Fruit fly (Drosophila melanogaster) whole organism, prepupa: Measurements from ENCODE around the gene CG34310.

Source experiments
- Blimp-1 ChIP-seq: fragments of 200-800 bp; sonication (Bioruptor generic); optimal IDR thresholded peaks from 3 replicates; lab custom pipeline; 2017; ENCODE audit warnings: missing biosample characterization, missing genetic modification characterization, mild to moderate bottlenecking, moderate library complexity, missing genetic modification reagents
- CG10631 ChIP-seq: fragments of 200-800 bp; sonication (Bioruptor generic); optimal IDR thresholded peaks from 2 replicates; lab custom pipeline; 2016; ENCODE audit warnings: missing biosample characterization, missing genetic modification characterization
- CG10669 ChIP-seq: fragments of 200-800 bp; sonication (Bioruptor generic); optimal IDR thresholded peaks from 3 replicates; lab custom pipeline; 2018; ENCODE audit warnings: missing biosample characterization, mild to moderate bottlenecking, missing genetic modification characterization, moderate library complexity
- CG11294 ChIP-seq: fragments of 200-800 bp; sonication (Bioruptor generic); IDR thresholded peaks from 2 replicates; pipeline ENCODE4 v1.3.6; 2022; ENCODE audit warnings: missing biosample characterization, missing genetic modification characterization
- CG11762 ChIP-seq: fragments of 200-800 bp; sonication (Bioruptor generic); optimal IDR thresholded peaks from 3 replicates; lab custom pipeline; 2016; ENCODE audit warnings: missing biosample characterization, missing genetic modification characterization; ENCODE audit not compliant: insufficient read depth
- CG11902 ChIP-seq: fragments of 200-800 bp; sonication (Bioruptor generic); optimal IDR thresholded peaks from 3 replicates; lab custom pipeline; 2016; ENCODE audit warnings: missing biosample characterization, missing genetic modification characterization
- CG15336 ChIP-seq: fragments of 200-800 bp; sonication (Bioruptor generic); IDR thresholded peaks from 2 replicates; pipeline ENCODE4 v1.3.6; 2022; ENCODE audit warnings: missing biosample characterization, missing genetic modification characterization
- CG16779 ChIP-seq: fragments of 200-800 bp; sonication (Bioruptor generic); optimal IDR thresholded peaks from 3 replicates; lab custom pipeline; 2017; ENCODE audit warnings: missing biosample characterization, mild to moderate bottlenecking, missing genetic modification characterization
- CG31627 ChIP-seq: fragments of 200-800 bp; sonication (Bioruptor generic); optimal IDR thresholded peaks from 3 replicates; lab custom pipeline; 2016; ENCODE audit warnings: missing biosample characterization, missing genetic modification characterization
- CG32006 ChIP-seq: fragments of 200-800 bp; sonication (Bioruptor generic); optimal IDR thresholded peaks from 3 replicates; lab custom pipeline; 2017; ENCODE audit warnings: missing biosample characterization, mild to moderate bottlenecking, missing genetic modification characterization
- CG34406 ChIP-seq: fragments of 200-800 bp; sonication (Bioruptor generic); optimal IDR thresholded peaks from 3 replicates; lab custom pipeline; 2016; ENCODE audit warnings: missing biosample characterization, missing genetic modification characterization
- CG3919 ChIP-seq: fragments of 200-800 bp; sonication (Bioruptor generic); optimal IDR thresholded peaks from 3 replicates; lab custom pipeline; 2016; ENCODE audit warnings: missing biosample characterization, missing genetic modification characterization
- CG4318 ChIP-seq: fragments of 200-800 bp; sonication (Bioruptor generic); optimal IDR thresholded peaks from 3 replicates; lab custom pipeline; 2017; ENCODE audit warnings: missing biosample characterization, mild to moderate bottlenecking, missing genetic modification characterization
- CG6163 ChIP-seq: fragments of 200-800 bp; sonication (Bioruptor generic); IDR thresholded peaks from 3 replicates; pipeline ENCODE4 v1.3.6; 2022; ENCODE audit warnings: missing biosample characterization, missing genetic modification characterization
- CG6276 ChIP-seq: fragments of 200-800 bp; sonication (Bioruptor generic); optimal IDR thresholded peaks from 2 replicates; lab custom pipeline; 2017; ENCODE audit warnings: missing biosample characterization, mild to moderate bottlenecking, missing genetic modification characterization
- CG6792 ChIP-seq: fragments of 200-800 bp; sonication (Bioruptor generic); optimal IDR thresholded peaks from 3 replicates; lab custom pipeline; 2016; ENCODE audit warnings: missing biosample characterization, missing genetic modification characterization
- CG7368 ChIP-seq: fragments of 200-800 bp; sonication (Bioruptor generic); optimal IDR thresholded peaks from 3 replicates; lab custom pipeline; 2016; ENCODE audit warnings: missing biosample characterization, missing genetic modification characterization
- CG8119 ChIP-seq: fragments of 200-800 bp; sonication (Bioruptor generic); IDR thresholded peaks from 3 replicates; pipeline ENCODE4 v1.3.6; 2022; ENCODE audit warnings: missing biosample characterization, missing genetic modification characterization
- CG8319 ChIP-seq: fragments of 200-800 bp; sonication (Bioruptor generic); optimal IDR thresholded peaks from 3 replicates; lab custom pipeline; 2016; ENCODE audit warnings: missing biosample characterization, missing genetic modification characterization
- CG8632 ChIP-seq: fragments of 200-800 bp; sonication (Bioruptor generic); optimal IDR thresholded peaks from 3 replicates; lab custom pipeline; 2016; ENCODE audit warnings: missing biosample characterization, missing genetic modification characterization
- Ets21C ChIP-seq: fragments of 200-800 bp; sonication (Bioruptor generic); optimal IDR thresholded peaks from 3 replicates; lab custom pipeline; 2016; ENCODE audit warnings: missing biosample characterization, missing genetic modification characterization
- Ets96B ChIP-seq: fragments of 200-800 bp; optimal IDR thresholded peaks from 2 replicates; lab custom pipeline; 2019; ENCODE audit warnings: missing biosample characterization, mild to moderate bottlenecking, missing genetic modification characterization, moderate library complexity
- Gug ChIP-seq: fragments of 200-800 bp; sonication (Bioruptor generic); IDR thresholded peaks from 2 replicates; pipeline ENCODE4 v1.3.6; 2022; ENCODE audit warnings: missing biosample characterization, missing genetic modification characterization
- Hr38 ChIP-seq: sonication (Bioruptor generic); optimal IDR thresholded peaks from 2 replicates; lab custom pipeline; 2016; ENCODE audit warnings: missing biosample characterization, missing genetic modification characterization
- Hr39 ChIP-seq: fragments of 200-800 bp; sonication (Bioruptor generic); optimal IDR thresholded peaks from 2 replicates; lab custom pipeline; 2016; ENCODE audit warnings: missing biosample characterization, missing genetic modification characterization
- Hr4 ChIP-seq: fragments of 200-800 bp; sonication (Bioruptor generic); optimal IDR thresholded peaks from 3 replicates; lab custom pipeline; 2016; ENCODE audit warnings: missing biosample characterization, missing genetic modification characterization
- Lpt ChIP-seq: fragments of 200-800 bp; sonication (Bioruptor generic); optimal IDR thresholded peaks from 3 replicates; lab custom pipeline; 2016; ENCODE audit warnings: missing biosample characterization, missing genetic modification characterization
- Met ChIP-seq: fragments of 200-800 bp; sonication (Bioruptor generic); optimal IDR thresholded peaks from 3 replicates; lab custom pipeline; 2016; ENCODE audit warnings: missing biosample characterization, missing genetic modification characterization
- OdsH ChIP-seq: fragments of 200-800 bp; sonication (Bioruptor generic); optimal IDR thresholded peaks from 3 replicates; lab custom pipeline; 2016; ENCODE audit warnings: missing biosample characterization, missing genetic modification characterization
- Sox102F ChIP-seq: fragments of 200-800 bp; sonication (Bioruptor generic); optimal IDR thresholded peaks from 2 replicates; lab custom pipeline; 2016; ENCODE audit warnings: missing biosample characterization, mild to moderate bottlenecking, missing genetic modification characterization
- Sox14 ChIP-seq: fragments of 200-800 bp; sonication (Bioruptor generic); optimal IDR thresholded peaks from 3 replicates; lab custom pipeline; 2016; ENCODE audit warnings: missing biosample characterization, missing genetic modification characterization
- Sox15 ChIP-seq: fragments of 200-800 bp; sonication (Bioruptor generic); optimal IDR thresholded peaks from 3 replicates; lab custom pipeline; 2016; ENCODE audit warnings: missing biosample characterization, missing genetic modification characterization
- achi ChIP-seq: fragments of 200-800 bp; sonication (Bioruptor generic); optimal IDR thresholded peaks from 3 replicates; lab custom pipeline; 2016; ENCODE audit warnings: missing biosample characterization, missing genetic modification characterization
- acj6 ChIP-seq: fragments of 200-800 bp; sonication (Bioruptor generic); optimal IDR thresholded peaks from 3 replicates; lab custom pipeline; 2016; ENCODE audit warnings: missing biosample characterization, missing genetic modification characterization
- cyc ChIP-seq: fragments of 200-800 bp; sonication (Bioruptor generic); optimal IDR thresholded peaks from 3 replicates; lab custom pipeline; 2016; ENCODE audit warnings: missing biosample characterization, missing genetic modification characterization
- dac ChIP-seq: fragments of 200-800 bp; sonication (Bioruptor generic); optimal IDR thresholded peaks from 2 replicates; lab custom pipeline; 2017; ENCODE audit warnings: missing biosample characterization, mild to moderate bottlenecking, missing genetic modification characterization
- dsx ChIP-seq: fragments of 200-800 bp; optimal IDR thresholded peaks from 3 replicates; lab custom pipeline; 2019; ENCODE audit warnings: missing biosample characterization, mild to moderate bottlenecking, missing genetic modification characterization, moderate library complexity; ENCODE audit not compliant: poor library complexity, severe bottlenecking
- fd59A ChIP-seq: fragments of 200-800 bp; sonication (Bioruptor generic); optimal IDR thresholded peaks from 2 replicates; lab custom pipeline; 2017; ENCODE audit warnings: missing biosample characterization, mild to moderate bottlenecking, missing genetic modification characterization, missing genetic modification reagents
- fkh ChIP-seq: fragments of 200-800 bp; sonication (Bioruptor generic); optimal IDR thresholded peaks from 3 replicates; lab custom pipeline; 2017; ENCODE audit warnings: missing biosample characterization, mild to moderate bottlenecking, missing genetic modification characterization, moderate library complexity
- lz ChIP-seq: fragments of 200-800 bp; sonication (Bioruptor generic); optimal IDR thresholded peaks from 3 replicates; lab custom pipeline; 2016; ENCODE audit warnings: missing biosample characterization, missing genetic modification characterization
- pdm3 ChIP-seq: fragments of 200-800 bp; sonication (Bioruptor generic); optimal IDR thresholded peaks from 3 replicates; lab custom pipeline; 2016; ENCODE audit warnings: missing biosample characterization, missing genetic modification characterization
- salr ChIP-seq, 2 experiments: fragments of 200-800 bp; sonication (Bioruptor generic); optimal IDR thresholded peaks; 3 replicates each; lab custom pipeline; 2016 to 2018; ENCODE audit warnings: missing biosample characterization in 2 of 2, missing genetic modification characterization in 2 of 2, mild to moderate bottlenecking in 1 of 2
- spab ChIP-seq: fragments of 200-800 bp; sonication (Bioruptor generic); optimal IDR thresholded peaks from 2 replicates; lab custom pipeline; 2017; ENCODE audit warnings: missing biosample characterization, mild to moderate bottlenecking, missing genetic modification characterization, missing genetic modification reagents
- svp ChIP-seq: fragments of 200-800 bp; sonication (Bioruptor generic); peaks from one replicate; lab custom pipeline; 2016; ENCODE audit warnings: missing biosample characterization, missing genetic modification characterization
- vri ChIP-seq: fragments of 200-800 bp; sonication (Bioruptor generic); optimal IDR thresholded peaks from 3 replicates; lab custom pipeline; 2016; ENCODE audit warnings: missing biosample characterization, mild to moderate bottlenecking, missing genetic modification characterization

Gene CG34310

DNA sequence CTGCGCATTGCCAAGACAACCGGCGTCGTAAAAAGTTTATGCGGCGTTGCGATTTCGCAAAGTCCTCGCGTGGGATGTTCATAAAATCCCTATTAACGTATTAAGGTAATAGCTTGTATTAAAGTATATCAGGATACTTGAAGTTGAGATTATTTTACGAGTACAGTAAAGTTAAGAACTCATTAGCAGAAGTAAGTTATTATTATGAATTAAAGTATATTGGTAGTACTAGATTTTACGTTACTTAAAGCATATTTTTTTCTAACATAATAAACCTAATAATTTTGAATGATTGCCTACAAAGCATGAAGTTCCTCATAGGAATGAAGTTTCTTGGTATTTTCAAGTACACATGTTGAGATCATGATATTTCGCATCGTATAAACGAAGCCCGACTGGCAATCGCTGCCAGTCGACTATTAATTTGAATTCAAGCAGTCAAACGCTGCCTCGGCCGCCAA, 30.4 kb downstream of the CG34310 start (continued):
- TF ChIP-seq CG32006 (GFP tag; lab: Kevin White, UChicago) (peak; percentile 89), CG8119 (GFP tag; lab: Robert Waterston, UW) (peak; percentile 74), Met (GFP tag; lab: Kevin White, UChicago) (peak; percentile 65), CG6792 (GFP tag; lab: Kevin White, UChicago) (peak; percentile 33), salr (GFP tag; optimal IDR thresholded peaks at IDR 0.05; lab: Kevin White, UChicago) (peak in 1 of 2 experiments; percentile 79), CG4318 (peak; percentile 65), Sox14 (GFP tag; lab: Kevin White, UChicago) (peak; percentile 26), CG34406 (peak; percentile 44), CG11294 (GFP tag; lab: Robert Waterston, UW) (no peak), acj6 (GFP tag; lab: Kevin White, UChicago) (peak; percentile 51), achi (GFP tag; lab: Kevin White, UChicago) (peak; percentile 59), spab (peak; percentile 64), CG11762 (GFP tag; lab: Kevin White, UChicago) (peak; percentile 34), Sox102F (peak; percentile 36), CG8632 (GFP tag; lab: Kevin White, UChicago) (peak; percentile 50), Ets96B (peak; percentile 69), lz (GFP tag; lab: Kevin White, UChicago) (peak; percentile 49), Hr39 (GFP tag; lab: Kevin White, UChicago) (peak; percentile 6), Gug (GFP tag; lab: Robert Waterston, UW) (peak; percentile 8; the same call in 1 of the 2 replicates), CG10631 (GFP tag; lab: Kevin White, UChicago) (peak; percentile 61), CG10669 (GFP tag; lab: Kevin White, UChicago) (peak; percentile 62), cyc (GFP tag; lab: Kevin White, UChicago) (peak; percentile 18), Lpt (GFP tag; lab: Kevin White, UChicago) (peak; percentile 64), Blimp-1 (GFP tag; lab: Kevin White, UChicago) (no peak), CG3919 (GFP tag; lab: Kevin White, UChicago) (peak; percentile 68)

DNA sequence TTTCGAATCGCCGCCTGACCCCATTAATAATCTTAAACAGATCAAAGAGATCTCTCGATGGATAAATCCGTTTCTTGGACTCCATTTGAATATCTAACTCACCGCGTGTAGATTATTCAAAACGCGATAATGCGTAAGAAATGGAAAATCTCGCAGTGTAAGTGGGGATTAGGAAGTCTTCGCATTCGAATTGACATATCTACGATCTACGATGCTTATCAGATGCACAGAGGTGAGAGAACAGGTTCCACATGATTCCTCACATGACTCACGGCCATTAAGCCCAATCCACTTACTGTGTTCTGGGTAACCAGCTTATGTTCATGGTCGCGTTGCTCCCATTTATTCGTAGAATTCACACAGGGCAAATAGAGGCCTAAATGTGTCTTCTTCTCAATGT, 32.8 kb downstream of the CG34310 start:
- TF ChIP-seq Lpt (GFP tag; lab: Kevin White, UChicago) (no peak), OdsH (GFP tag; lab: Kevin White, UChicago) (no peak), CG10669 (GFP tag; lab: Kevin White, UChicago) (no peak), Hr4 (GFP tag; lab: Kevin White, UChicago) (no peak), Met (GFP tag; lab: Kevin White, UChicago) (no peak), vri (GFP tag; lab: Kevin White, UChicago) (no peak), CG16779 (tag; lab: Kevin White, UChicago) (no peak), svp (no peak), CG11902 (GFP tag; lab: Kevin White, UChicago) (no peak)

- TF ChIP-seq fkh (GFP tag; lab: Kevin White, UChicago), result no peak
- TF ChIP-seq spab, result peak; percentile 50
- peak; percentile 74 for TF ChIP-seq cyc (GFP tag; lab: Kevin White, UChicago)
- TF ChIP-seq CG11762 (GFP tag; lab: Kevin White, UChicago), result peak; percentile 48
- TF ChIP-seq CG6163 (GFP tag; lab: Robert Waterston, UW), result peak; percentile 88
- TF ChIP-seq vri (GFP tag; lab: Kevin White, UChicago), result peak; percentile 46
- TF ChIP-seq acj6 (GFP tag; lab: Kevin White, UChicago), result peak; percentile 66
- TF ChIP-seq CG15336 (GFP tag; lab: Robert Waterston, UW), result peak; percentile 83
- TF ChIP-seq Hr39 (GFP tag; lab: Kevin White, UChicago), result peak; percentile 77
- TF ChIP-seq CG8119 (GFP tag; lab: Robert Waterston, UW), result peak; percentile 81
- TF ChIP-seq Met (GFP tag; lab: Kevin White, UChicago), result peak; percentile 79
- TF ChIP-seq CG6276 (GFP tag; lab: Kevin White, UChicago), result peak; percentile 77
- TF ChIP-seq Sox15 (GFP tag; lab: Kevin White, UChicago), result peak; percentile 6
- TF ChIP-seq CG8632 (GFP tag; lab: Kevin White, UChicago), result peak; percentile 35
- peak; percentile 40 for TF ChIP-seq CG8319 (GFP tag; lab: Kevin White, UChicago)
- peak; percentile 75 for TF ChIP-seq Gug (GFP tag; lab: Robert Waterston, UW)
- peak; percentile 69 for TF ChIP-seq Ets21C
- TF ChIP-seq CG11294 (GFP tag; lab: Robert Waterston, UW), result peak; percentile 62
- peak; percentile 69 for TF ChIP-seq CG34406
- peak; percentile 21 for TF ChIP-seq fd59A (GFP tag; lab: Kevin White, UChicago)
- TF ChIP-seq pdm3 (GFP tag; lab: Kevin White, UChicago), result peak; percentile 77
- TF ChIP-seq Hr38 (GFP tag; lab: Kevin White, UChicago), result no peak
- TF ChIP-seq CG31627 (GFP tag; lab: Kevin White, UChicago), result peak; percentile 75
- peak; percentile 34 for TF ChIP-seq dac (GFP tag; lab: Kevin White, UChicago)
- peak; percentile 58 for TF ChIP-seq CG10669 (GFP tag; lab: Kevin White, UChicago)
- peak; percentile 68 for TF ChIP-seq Lpt (GFP tag; lab: Kevin White, UChicago)
- TF ChIP-seq dsx (GFP tag; lab: Kevin White, UChicago), result peak; percentile 45
- TF ChIP-seq CG7368 (GFP tag; lab: Kevin White, UChicago), result peak; percentile 57
- peak; percentile 73 for TF ChIP-seq Sox14 (GFP tag; lab: Kevin White, UChicago)
Observed at dm6 chr2L:6698387-6698786, 34.9 kb downstream of the CG34310 start.
